Worm (Caenorhabditis elegans) whole organism, midembryonic: ENCODE measurements around the gene C47G2.3.

Source experiments
- T22C8.4 ChIP-seq: fragments of 200-800 bp; sonication (Bioruptor generic); IDR thresholded peaks from 2 replicates; pipeline ENCODE4 v1.3.6; 2022; ENCODE audit warnings: missing genetic modification characterization, missing compliant biosample characterization
- cog-1 ChIP-seq: sonication (generic microtip); optimal IDR thresholded peaks from 2 replicates; lab custom pipeline; 2016; ENCODE audit warnings: missing genetic modification characterization, missing compliant biosample characterization
- flt-1 ChIP-seq: fragments of 200-800 bp; sonication (Bioruptor generic); IDR thresholded peaks from 2 replicates; pipeline ENCODE4 v1.3.6; 2022; ENCODE audit warnings: missing genetic modification characterization, missing compliant biosample characterization
- klf-2 ChIP-seq: fragments of 200-800 bp; sonication (Bioruptor generic); conservative IDR thresholded peaks from 2 replicates; pipeline ENCODE4 v1.3.6; 2022; ENCODE audit warnings: missing genetic modification reagents, missing genetic modification characterization, missing compliant biosample characterization
- med-1 ChIP-seq: sonication (generic microtip); optimal IDR thresholded peaks from 2 replicates; lab custom pipeline; 2017; ENCODE audit warnings: missing genetic modification characterization, mild to moderate bottlenecking, missing compliant biosample characterization, antibody characterized with exemption, missing genetic modification reagents; ENCODE audit not compliant: insufficient read depth
- ref-1 ChIP-seq: fragments of 200-800 bp; sonication (Bioruptor generic); conservative IDR thresholded peaks from 2 replicates; pipeline ENCODE4 v1.3.6; 2022; ENCODE audit warnings: missing genetic modification reagents, missing genetic modification characterization, missing compliant biosample characterization
- tab-1 ChIP-seq: fragments of 200-800 bp; sonication (Bioruptor generic); IDR thresholded peaks from 2 replicates; pipeline ENCODE4 v1.3.6; 2022; ENCODE audit warnings: missing genetic modification characterization, missing compliant biosample characterization
- ztf-23 ChIP-seq: fragments of 200-800 bp; sonication (Bioruptor generic); IDR thresholded peaks from 2 replicates; pipeline ENCODE4 v1.3.6; 2022; ENCODE audit warnings: missing genetic modification reagents, missing genetic modification characterization, missing compliant biosample characterization
- ztf-29 ChIP-seq: fragments of 200-800 bp; sonication (Bioruptor generic); IDR thresholded peaks from 2 replicates; pipeline ENCODE4 v1.3.6; 2022; ENCODE audit warnings: missing genetic modification reagents, missing genetic modification characterization, missing compliant biosample characterization

DNA sequence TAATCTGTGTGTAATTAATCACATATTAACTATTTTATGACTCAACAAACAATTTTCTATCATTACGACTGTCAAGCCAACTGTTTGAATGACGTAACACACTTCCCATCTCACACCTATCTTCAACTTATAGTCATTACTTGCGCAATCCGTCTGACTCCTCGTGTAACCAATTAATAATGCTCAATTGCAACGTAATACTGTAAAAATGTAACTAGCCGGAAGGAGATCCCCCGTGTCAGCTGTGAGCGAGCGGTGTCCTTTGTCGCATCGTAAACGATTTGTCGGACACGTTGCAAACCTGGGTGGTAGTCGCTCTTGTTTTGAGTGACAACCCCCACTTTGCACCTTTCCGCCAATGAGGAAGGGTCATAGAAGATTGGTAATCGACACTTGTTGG lies 1.8 kb downstream of the C47G2.3 start:
- TF ChIP-seq ztf-29 (GFP tag; lab: Robert Waterston, UW) (no peak), cog-1 (tag; lab: Kevin White, UChicago) (no peak), flt-1 (GFP tag; lab: Robert Waterston, UW) (no peak), tab-1 (GFP tag; lab: Robert Waterston, UW) (no peak), ztf-23 (GFP tag; lab: Robert Waterston, UW) (no peak), med-1 (GFP tag; lab: Kevin White, UChicago) (no peak), ref-1 (GFP tag; lab: Robert Waterston, UW) (no peak), klf-2 (GFP tag; lab: Robert Waterston, UW) (no peak), T22C8.4 (GFP tag; lab: Robert Waterston, UW) (no peak)
